Worm (Caenorhabditis elegans) whole organism, L4 larva: ENCODE results near the gene ugt-47.
A peak's percentile ranks its signal among the peaks of the same experiment; 100 is the strongest.

Experiments used
- F26F4.8 ChIP-seq: fragments of 200-800 bp; sonication (Bioruptor generic); conservative IDR thresholded peaks from 2 replicates; pipeline ENCODE4 v1.3.6; 2022; ENCODE audit warnings: missing genetic modification characterization, missing compliant biosample characterization
- F49E8.2 ChIP-seq: sonication (generic microtip); optimal IDR thresholded peaks from 2 replicates; lab custom pipeline; 2016; ENCODE audit warnings: missing compliant biosample characterization, mild to moderate bottlenecking, missing genetic modification characterization, borderline replicate concordance
- T26A8.4 ChIP-seq: fragments of 200-800 bp; sonication (Bioruptor generic); IDR thresholded peaks from 2 replicates; pipeline ENCODE4 v1.3.6; 2022; ENCODE audit warnings: missing genetic modification characterization, missing compliant biosample characterization
- aha-1 ChIP-seq: fragments of 150-350 bp; peaks from one replicate; lab custom pipeline; 2014; ENCODE audit warnings: missing biosample characterization, missing genetic modification characterization
- aly-2 ChIP-seq: sonication (generic microtip); optimal IDR thresholded peaks from 2 replicates; lab custom pipeline; 2018; ENCODE audit warnings: missing biosample characterization, missing genetic modification characterization
- ama-1 ChIP-seq: fragments of 150-350 bp; optimal IDR thresholded peaks from 2 replicates; lab custom pipeline; 2014; ENCODE audit warnings: inconsistent platforms, mixed read lengths
- attf-4 ChIP-seq: sonication (generic microtip); optimal IDR thresholded peaks from 3 replicates; lab custom pipeline; 2017; ENCODE audit warnings: missing biosample characterization, missing genetic modification characterization
- ceh-28 ChIP-seq: fragments of 150-350 bp; optimal IDR thresholded peaks from 2 replicates; lab custom pipeline; 2014; ENCODE audit warnings: missing biosample characterization, missing genetic modification reagents, missing genetic modification characterization
- ceh-32 ChIP-seq: sonication (generic microtip); optimal IDR thresholded peaks from 2 replicates; lab custom pipeline; 2016; ENCODE audit warnings: mild to moderate bottlenecking, missing genetic modification characterization, missing compliant biosample characterization; ENCODE audit not compliant: poor library complexity
- ceh-62 ChIP-seq: sonication (generic microtip); optimal IDR thresholded peaks from 2 replicates; lab custom pipeline; 2017; ENCODE audit warnings: missing biosample characterization, missing genetic modification characterization
- ceh-82 ChIP-seq: sonication (generic microtip); optimal IDR thresholded peaks from 2 replicates; lab custom pipeline; 2017; ENCODE audit warnings: missing biosample characterization, missing genetic modification characterization
- daf-19 ChIP-seq: fragments of 200-800 bp; sonication (Bioruptor generic); conservative IDR thresholded peaks from 2 replicates; pipeline ENCODE4 v1.3.6; 2022; ENCODE audit warnings: missing genetic modification characterization, missing compliant biosample characterization
- daf-8 ChIP-seq: fragments of 200-800 bp; sonication (Bioruptor generic); IDR thresholded peaks from 2 replicates; pipeline ENCODE4 v1.3.6; 2022; ENCODE audit warnings: missing genetic modification characterization, missing compliant biosample characterization
- dmd-8 ChIP-seq: fragments of 200-800 bp; sonication (Bioruptor generic); IDR thresholded peaks from 2 replicates; pipeline ENCODE4 v1.3.6; 2022; ENCODE audit warnings: missing genetic modification characterization, missing compliant biosample characterization
- dmd-9 ChIP-seq: fragments of 200-800 bp; sonication (Bioruptor generic); IDR thresholded peaks from 2 replicates; pipeline ENCODE4 v1.3.6; 2022; ENCODE audit warnings: missing genetic modification reagents, missing genetic modification characterization, missing compliant biosample characterization
- egl-27 ChIP-seq: sonication (generic microtip); optimal IDR thresholded peaks from 3 replicates; lab custom pipeline; 2017; ENCODE audit warnings: missing biosample characterization, missing genetic modification reagents, missing genetic modification characterization
- egl-43 ChIP-seq: fragments of 200-800 bp; sonication (Bioruptor generic); IDR thresholded peaks from 2 replicates; pipeline ENCODE4 v1.3.6; 2022; ENCODE audit warnings: missing genetic modification reagents, missing genetic modification characterization, missing compliant biosample characterization
- fkh-10 ChIP-seq: fragments of 150-350 bp; optimal IDR thresholded peaks from 2 replicates; lab custom pipeline; 2014; ENCODE audit warnings: missing biosample characterization, missing genetic modification reagents, missing genetic modification characterization
- hlh-11 ChIP-seq: fragments of 200-800 bp; sonication (Bioruptor generic); optimal IDR thresholded peaks from 2 replicates; lab custom pipeline; 2018; ENCODE audit warnings: mild to moderate bottlenecking, missing genetic modification characterization, missing compliant biosample characterization
- hlh-30 ChIP-seq: sonication (generic microtip); optimal IDR thresholded peaks from 2 replicates; lab custom pipeline; 2017; ENCODE audit warnings: antibody characterized with exemption, mild to moderate bottlenecking, missing genetic modification characterization, missing compliant biosample characterization; ENCODE audit not compliant: insufficient read depth
- lin-29 ChIP-seq: fragments of 200-800 bp; sonication (Bioruptor generic); IDR thresholded peaks from 2 replicates; pipeline ENCODE4 v1.3.6; 2022; ENCODE audit warnings: missing genetic modification reagents, missing genetic modification characterization, missing compliant biosample characterization
- lin-39 ChIP-seq: fragments of 150-350 bp; optimal IDR thresholded peaks from 2 replicates; lab custom pipeline; 2014; ENCODE audit warnings: missing biosample characterization, missing genetic modification reagents, missing genetic modification characterization
- mdl-1 ChIP-seq, 2 experiments: fragments of 150-350 bp in 1 of 2; sonication (generic microtip) in 1 of 2; optimal IDR thresholded peaks; 2 replicates each; lab custom pipeline; 2014 to 2017; ENCODE audit warnings: missing biosample characterization in 2 of 2, missing genetic modification characterization in 2 of 2
- mep-1 ChIP-seq: fragments of 150-350 bp; sonication (generic microtip); optimal IDR thresholded peaks from 3 replicates; lab custom pipeline; 2014; ENCODE audit warnings: missing biosample characterization, missing genetic modification characterization
- mxl-2 ChIP-seq: fragments of 200-800 bp; sonication (Bioruptor generic); conservative IDR thresholded peaks from 2 replicates; pipeline ENCODE4 v1.3.6; 2022; ENCODE audit warnings: missing genetic modification reagents, missing genetic modification characterization, missing compliant biosample characterization
- nhr-11 ChIP-seq: fragments of 150-350 bp; optimal IDR thresholded peaks from 2 replicates; lab custom pipeline; 2014; ENCODE audit warnings: missing biosample characterization, missing genetic modification characterization
- nhr-25 ChIP-seq: sonication (generic microtip); optimal IDR thresholded peaks from 2 replicates; lab custom pipeline; 2017; ENCODE audit warnings: missing genetic modification characterization, mild to moderate bottlenecking, missing compliant biosample characterization, antibody characterized with exemption, moderate library complexity, borderline replicate concordance; ENCODE audit not compliant: insufficient read depth
- nhr-28 ChIP-seq: fragments of 150-350 bp; optimal IDR thresholded peaks from 2 replicates; lab custom pipeline; 2014; ENCODE audit warnings: missing biosample characterization, missing genetic modification characterization
- nhr-6 ChIP-seq: fragments of 150-350 bp; optimal IDR thresholded peaks from 2 replicates; lab custom pipeline; 2014; ENCODE audit warnings: missing biosample characterization, missing genetic modification characterization
- nhr-76 ChIP-seq: fragments of 150-350 bp; optimal IDR thresholded peaks from 2 replicates; lab custom pipeline; 2014; ENCODE audit warnings: missing biosample characterization, missing genetic modification characterization
- pha-4 ChIP-seq, 2 experiments: fragments of 150-350 bp in 1 of 2; fragments of 200-800 bp in 1 of 2; sonication (Bioruptor generic) in 1 of 2; IDR thresholded peaks in 1 of 2; optimal IDR thresholded peaks in 1 of 2; 2 replicates each; pipeline versions ENCODE4 v1.3.6 to Lab custom; 2014 to 2022; ENCODE audit warnings: missing genetic modification characterization in 2 of 2, missing genetic modification reagents in 2 of 2, missing biosample characterization in 1 of 2, missing compliant biosample characterization in 1 of 2
- pqm-1 ChIP-seq: sonication (generic microtip); optimal IDR thresholded peaks from 2 replicates; lab custom pipeline; 2017; ENCODE audit warnings: missing biosample characterization, missing genetic modification characterization
- skn-1 ChIP-seq: fragments of 150-350 bp; optimal IDR thresholded peaks from 2 replicates; lab custom pipeline; 2014; ENCODE audit warnings: missing biosample characterization, missing genetic modification characterization
- tra-1 ChIP-seq: fragments of 200-800 bp; sonication (Bioruptor generic); IDR thresholded peaks from 2 replicates; pipeline ENCODE4 v1.3.6; 2022; ENCODE audit warnings: missing genetic modification reagents, missing genetic modification characterization, missing compliant biosample characterization
- unc-62 ChIP-seq, 3 experiments: fragments of 150-350 bp in 1 of 3; sonication (generic microtip); optimal IDR thresholded peaks in 2 of 3; peaks in 1 of 3; 1 replicate in 1 of 3; 2 replicates in 2 of 3; lab custom pipeline; 2014 to 2017; ENCODE audit warnings: missing biosample characterization in 3 of 3, missing genetic modification characterization in 3 of 3, missing genetic modification reagents in 3 of 3, missing genotype in 1 of 3
- vab-7 ChIP-seq: fragments of 200-800 bp; sonication (Bioruptor generic); IDR thresholded peaks from 2 replicates; pipeline ENCODE4 v1.3.6; 2022; ENCODE audit warnings: missing genetic modification reagents, missing genetic modification characterization, missing compliant biosample characterization
- zag-1 ChIP-seq: fragments of 150-350 bp; optimal IDR thresholded peaks from 2 replicates; lab custom pipeline; 2014; ENCODE audit warnings: missing biosample characterization, missing genetic modification characterization
- zfp-3 ChIP-seq: fragments of 200-800 bp; sonication (Bioruptor generic); conservative IDR thresholded peaks from 2 replicates; pipeline ENCODE4 v1.3.6; 2022; ENCODE audit warnings: missing genetic modification reagents, missing genetic modification characterization, missing compliant biosample characterization
- ztf-11 ChIP-seq: fragments of 150-350 bp; optimal IDR thresholded peaks from 2 replicates; lab custom pipeline; 2014; ENCODE audit warnings: missing biosample characterization, missing genetic modification characterization

Gene ugt-47

DNA sequence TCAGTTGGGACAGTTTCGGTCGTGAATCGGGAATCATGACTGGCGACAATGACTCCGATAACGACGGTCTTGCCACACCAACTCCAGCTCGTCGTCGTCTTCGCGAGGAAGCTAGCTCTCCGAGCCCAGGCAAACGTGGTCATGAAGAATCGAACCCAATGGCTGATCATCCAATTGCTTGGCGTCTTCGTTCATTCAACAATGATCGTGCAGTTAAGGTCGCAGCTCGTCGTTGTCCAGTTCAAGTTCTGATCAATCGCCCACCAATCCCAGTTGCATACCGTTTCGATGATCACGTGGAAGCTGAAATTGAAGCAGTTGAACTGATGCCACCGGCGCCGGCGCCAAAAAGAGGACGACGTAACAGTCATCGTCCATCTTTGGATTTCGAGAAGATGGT, 51.2 kb downstream of the ugt-47 start:
- TF ChIP-seq egl-43 (GFP tag; lab: Robert Waterston, UW) = peak; percentile 22; the same call in 1 of the 2 replicates
- no peak for TF ChIP-seq mdl-1 (tag; optimal IDR thresholded peaks at IDR 0.05; lab: Kevin White, UChicago)
- no peak for TF ChIP-seq dmd-9 (GFP tag; lab: Robert Waterston, UW)

DNA sequence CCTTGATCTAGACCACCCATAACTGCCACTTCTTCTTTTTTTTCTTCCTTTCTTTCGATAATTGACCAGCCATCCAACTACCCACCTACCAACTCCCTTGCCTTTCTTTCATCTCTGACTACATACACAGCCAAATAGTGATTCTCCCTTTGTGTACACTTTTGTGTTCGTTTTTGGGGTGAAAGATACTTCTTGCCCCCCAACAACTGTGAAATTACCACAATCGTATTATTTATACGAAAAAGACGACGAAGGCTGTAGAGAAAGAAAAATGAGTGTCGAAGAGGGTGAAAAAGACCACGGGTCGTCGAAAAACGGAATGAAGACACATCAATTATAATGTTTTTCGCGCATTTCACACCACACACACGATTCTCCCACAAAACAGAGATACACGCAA, 51.9 kb downstream of the ugt-47 start:
- TF ChIP-seq mep-1 (peak; percentile 22), lin-39 (tag; lab: Kevin White, UChicago) (no peak), pha-4 (GFP tag; IDR thresholded peaks at IDR 0.05; lab: Robert Waterston, UW) (no peak), pha-4 (tag; optimal IDR thresholded peaks at IDR 0.05; lab: Kevin White, UChicago) (no peak), hlh-11 (tag; lab: Kevin White, UChicago) (no peak), nhr-6 (tag; lab: Kevin White, UChicago) (no peak), hlh-30 (tag; lab: Kevin White, UChicago) (peak; percentile 7), F49E8.2 (tag; lab: Kevin White, UChicago) (no peak), ceh-32 (tag; lab: Kevin White, UChicago) (no peak), ztf-11 (tag; lab: Kevin White, UChicago) (no peak), ceh-82 (tag; lab: Kevin White, UChicago) (no peak), tra-1 (GFP tag; lab: Robert Waterston, UW) (no peak), egl-27 (tag; lab: Kevin White, UChicago) (no peak), zfp-3 (no peak), nhr-11 (tag; lab: Kevin White, UChicago) (peak; percentile 2), vab-7 (GFP tag; lab: Robert Waterston, UW) (no peak), ama-1 (lab: Kevin White, UChicago) (peak; percentile 56), T26A8.4 (GFP tag; lab: Robert Waterston, UW) (0 out of 2 replicates have a peak, but pooled peaks have one; percentile 19), nhr-25 (tag; lab: Kevin White, UChicago) (peak; percentile 43), mxl-2 (no peak), unc-62 (GFP tag; optimal IDR thresholded peaks at IDR 0.05 in 1 of 2; lab: Kevin White, UChicago) (peak in 1 of 2 experiments; percentile 74), unc-62 (tag; optimal IDR thresholded peaks at IDR 0.05; lab: Kevin White, UChicago) (no peak), egl-43 (GFP tag; lab: Robert Waterston, UW) (no peak), F26F4.8 (no peak), nhr-76 (tag; lab: Kevin White, UChicago) (no peak), daf-8 (GFP tag; lab: Robert Waterston, UW) (no peak), zag-1 (no peak), lin-29 (GFP tag; lab: Robert Waterston, UW) (no peak), nhr-28 (tag; lab: Kevin White, UChicago) (peak; percentile 16), ceh-62 (tag; lab: Kevin White, UChicago) (no peak), attf-4 (tag; lab: Kevin White, UChicago) (no peak), ceh-28 (tag; lab: Kevin White, UChicago) (no peak), aha-1 (peak; percentile 86), skn-1 (no peak), fkh-10 (GFP tag; lab: Kevin White, UChicago) (no peak), pqm-1 (no peak), aly-2 (tag; lab: Kevin White, UChicago) (no peak), dmd-8 (GFP tag; lab: Robert Waterston, UW) (0 out of 2 replicates have a peak, but pooled peaks have one; percentile 25), daf-19 (GFP tag; lab: Robert Waterston, UW) (no peak)
